Fruit fly (Drosophila melanogaster): ENCODE data around the gene CG13062.

DNA sequence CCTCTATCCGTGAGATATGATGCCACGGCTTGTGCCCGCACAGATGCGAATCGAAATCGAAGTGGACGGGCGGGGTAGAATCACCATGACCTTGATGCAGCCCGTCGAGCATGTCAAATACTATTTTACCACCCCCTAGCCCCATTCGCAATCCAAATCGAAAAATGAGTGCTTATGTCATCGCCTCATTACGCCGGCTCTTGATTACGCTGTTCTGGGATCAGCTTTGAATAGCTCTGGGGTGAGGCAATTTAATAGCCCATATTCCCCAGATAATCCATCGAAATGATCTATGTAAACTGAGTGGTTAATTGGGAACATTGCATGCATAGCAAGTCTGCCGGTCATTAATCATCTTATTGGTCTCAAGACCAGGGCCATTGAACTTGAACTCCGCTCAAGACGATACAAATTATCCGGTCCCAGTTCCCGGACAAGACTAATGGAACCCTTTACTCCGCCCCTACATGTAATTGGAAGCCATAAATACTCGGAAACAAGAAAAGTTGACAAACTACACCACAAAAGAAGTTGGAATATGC is 43.2 kb downstream of the CG13062 start:
- TF ChIP-seq CTCF (optimal IDR thresholded peaks at IDR 0.05), result no peak
- no peak for TF ChIP-seq CG8478 (optimal IDR thresholded peaks at IDR 0.05)
